Fruit fly (Drosophila melanogaster): ENCODE measurements around the gene Boh2.

Boh2 gene

DNA sequence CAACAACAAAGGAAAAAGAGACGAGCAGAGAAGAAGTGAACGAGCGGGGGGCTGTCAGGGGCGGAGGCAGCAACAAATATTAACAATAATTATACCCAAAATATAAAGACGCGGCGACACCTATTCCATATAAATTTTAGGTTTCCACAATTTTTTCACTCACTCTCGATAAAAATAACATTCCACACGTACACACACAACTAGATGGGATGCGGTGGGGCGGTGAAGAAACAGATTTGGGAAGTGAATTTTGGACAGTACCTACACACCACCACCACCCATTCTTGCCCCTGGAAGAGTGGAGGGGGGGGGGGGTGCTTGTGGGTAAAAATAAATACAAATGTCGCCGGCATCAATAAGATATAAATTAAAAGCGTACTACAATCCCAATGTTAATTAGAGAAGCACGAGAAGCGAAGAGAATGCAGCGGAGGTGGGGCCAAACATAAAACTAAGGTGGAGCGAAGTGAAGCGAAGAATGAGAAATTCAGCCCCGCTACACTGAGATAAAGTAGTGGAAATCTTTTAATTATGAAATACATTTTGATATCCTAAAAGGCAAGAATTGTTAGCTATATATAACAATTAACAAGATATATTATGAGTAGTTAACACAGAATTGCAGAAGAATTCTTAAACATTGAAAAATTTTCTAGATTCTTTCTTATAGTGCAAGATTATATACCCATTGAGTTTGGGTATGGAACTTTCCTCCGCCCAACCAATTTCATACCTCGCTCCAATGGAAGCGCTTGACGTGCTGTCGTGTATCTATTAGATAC is 29.9 kb downstream of the Boh2 start:
- no peak for TF ChIP-seq CG34367 (tag; optimal IDR thresholded peaks at IDR 0.05)
- peak; percentile 17 for TF ChIP-seq CG8301 (tag; optimal IDR thresholded peaks at IDR 0.05)
- TF ChIP-seq EcR (GFP tag; optimal IDR thresholded peaks at IDR 0.05), result no peak
- TF ChIP-seq CG9948 (tag; optimal IDR thresholded peaks at IDR 0.05), result no peak
- peak; percentile 31 for TF ChIP-seq CG14655 (GFP tag; optimal IDR thresholded peaks at IDR 0.05)
- no peak for TF ChIP-seq fd96Ca (GFP tag; IDR thresholded peaks at IDR 0.05)

DNA sequence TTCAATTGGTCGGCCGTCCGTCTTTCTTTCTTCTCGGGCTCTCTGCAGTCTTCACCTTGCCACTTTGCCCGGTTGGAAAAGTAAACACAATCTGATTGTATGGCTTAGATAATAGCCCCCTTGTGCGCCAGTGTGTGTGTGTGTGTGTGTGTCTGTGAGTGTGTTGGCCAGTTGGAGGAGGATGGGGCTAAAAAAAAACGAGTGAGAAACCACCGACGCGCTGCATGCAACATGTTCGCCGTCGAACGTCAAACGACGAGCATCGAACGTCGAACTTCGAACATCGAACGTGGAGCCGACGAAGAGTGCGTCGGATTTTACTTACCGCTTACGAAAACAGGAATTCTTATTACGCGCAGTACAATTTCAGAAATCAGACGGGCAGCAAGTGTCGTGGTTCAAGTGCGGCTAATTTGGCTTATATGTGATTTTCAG is 31.5 kb downstream of the Boh2 start, which contains the start of gene ab:
Gene ab (plus strand): TSS at position 355 of the 435 bp plus-strand sequence.
- TF ChIP-seq Pif1B (GFP tag; optimal IDR thresholded peaks at IDR 0.05) (peak; percentile 20), Snoo (tag; optimal IDR thresholded peaks at IDR 0.05) (no peak), Ets98B (GFP tag; IDR thresholded peaks at IDR 0.05) (peak; percentile 23; the same call in 1 of the 2 replicates), D1 (tag; optimal IDR thresholded peaks at IDR 0.05) (no peak), CG4496 (GFP tag; IDR thresholded peaks at IDR 0.05) (peak; percentile 48; the same call in 1 of the 3 replicates), CG12605 (GFP tag; IDR thresholded peaks at IDR 0.05) (0 out of 2 replicates have a peak, but pooled peaks have one; percentile 29), fd96Ca (GFP tag; IDR thresholded peaks at IDR 0.05) (peak; percentile 49; the same call in 2 of the 3 replicates), CG13204 (GFP tag; optimal IDR thresholded peaks at IDR 0.05) (peak; percentile 15)

DNA sequence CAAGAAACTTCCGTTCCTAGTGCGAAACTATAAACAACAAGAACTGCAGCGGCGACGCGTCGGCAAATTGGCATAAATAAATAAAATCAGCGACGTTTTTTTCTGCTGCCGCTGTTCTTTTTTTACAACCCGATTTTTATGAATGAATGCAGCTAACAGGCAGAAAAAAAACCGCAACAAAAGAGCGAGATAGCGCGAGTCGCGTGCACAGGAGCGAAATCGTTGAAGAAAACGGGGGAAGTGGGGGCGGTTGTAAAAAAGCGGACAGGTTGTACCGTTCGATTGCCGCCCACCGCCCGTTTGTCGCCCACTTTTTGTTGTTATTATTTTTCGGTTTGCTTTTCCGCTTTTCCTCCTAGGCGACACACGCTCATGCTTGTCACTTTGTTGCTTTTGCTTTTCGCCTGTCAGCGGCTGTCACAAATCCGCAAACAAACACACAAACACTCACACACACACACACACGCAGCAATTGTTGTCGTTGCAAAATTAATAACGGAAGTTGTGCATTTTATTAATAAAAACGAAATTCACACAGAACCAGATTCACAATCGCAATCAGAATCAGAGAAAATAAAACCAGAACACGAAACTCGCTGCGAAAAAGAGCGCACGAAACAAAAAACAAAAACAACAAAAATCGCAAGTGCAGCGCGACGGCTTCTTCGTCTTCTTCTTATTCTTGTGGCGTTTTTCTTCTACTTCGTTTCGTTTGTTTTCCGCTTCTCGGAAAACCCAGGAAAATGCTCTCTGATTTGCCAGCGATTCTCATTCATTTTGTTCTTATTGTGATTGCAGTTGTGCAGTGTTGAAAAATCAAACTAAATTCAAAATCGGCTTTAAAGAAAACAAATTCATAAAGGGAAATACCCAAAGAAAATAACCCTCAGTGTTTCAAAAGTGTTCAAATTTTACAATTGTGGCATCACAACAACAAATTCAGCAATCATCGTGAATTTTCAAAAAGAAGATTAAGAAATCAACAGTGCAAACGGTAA is 32.4 kb downstream of the Boh2 start:
- TF ChIP-seq CG4496 (GFP tag; IDR thresholded peaks at IDR 0.05) (peak; percentile 62; the same call in 2 of the 3 replicates), Pif1A (GFP tag; optimal IDR thresholded peaks at IDR 0.05) (no peak), rn (GFP tag; IDR thresholded peaks at IDR 0.05) (peak; percentile 44; the same call in 1 of the 2 replicates), CG14655 (GFP tag; optimal IDR thresholded peaks at IDR 0.05) (peak; percentile 27), CG10348 (GFP tag; IDR thresholded peaks at IDR 0.05) (no peak), CG12605 (GFP tag; IDR thresholded peaks at IDR 0.05) (peak; percentile 15; the same call in 1 of the 2 replicates), Pif1B (GFP tag; optimal IDR thresholded peaks at IDR 0.05) (no peak), Snoo (tag; optimal IDR thresholded peaks at IDR 0.05) (no peak), gl (tag; optimal IDR thresholded peaks at IDR 0.05) (no peak), CG32121 (GFP tag; IDR thresholded peaks at IDR 0.05) (peak; percentile 45), CG9948 (tag; optimal IDR thresholded peaks at IDR 0.05) (no peak), CG34367 (tag; optimal IDR thresholded peaks at IDR 0.05) (no peak), CG13204 (GFP tag; optimal IDR thresholded peaks at IDR 0.05) (peak; percentile 22), D1 (tag; optimal IDR thresholded peaks at IDR 0.05) (no peak), fd96Ca (GFP tag; IDR thresholded peaks at IDR 0.05) (peak; percentile 72), CG8301 (tag; optimal IDR thresholded peaks at IDR 0.05) (no peak), Ets98B (GFP tag; IDR thresholded peaks at IDR 0.05) (peak; percentile 6; the same call in 1 of the 2 replicates), CG8159 (tag; optimal IDR thresholded peaks at IDR 0.05) (no peak), CG17806 (tag; optimal IDR thresholded peaks at IDR 0.05) (no peak), EcR (GFP tag; optimal IDR thresholded peaks at IDR 0.05) (no peak), CG15710 (tag; optimal IDR thresholded peaks at IDR 0.05) (no peak)

DNA sequence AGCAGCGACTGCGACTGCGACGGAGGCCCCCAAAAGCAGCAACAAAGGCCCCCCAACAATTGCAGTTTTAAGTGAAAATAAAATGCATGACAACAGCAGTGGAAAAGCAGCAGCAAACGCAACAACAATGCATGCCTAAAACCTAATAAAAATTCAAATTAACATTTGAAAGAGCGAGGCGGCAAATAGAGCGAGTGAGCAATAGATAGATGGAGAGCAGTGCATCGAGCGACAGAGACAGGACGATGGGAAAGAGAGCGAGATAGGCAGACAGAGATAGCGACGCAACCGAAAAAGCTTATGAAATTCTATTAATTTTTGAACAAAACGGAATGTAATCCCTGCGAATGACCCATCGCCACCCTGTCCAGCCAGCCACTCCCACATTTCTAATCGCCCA is 40.1 kb downstream of the Boh2 start:
- TF ChIP-seq CG32121 (GFP tag; IDR thresholded peaks at IDR 0.05), result no peak
- no peak for TF ChIP-seq CG17806 (tag; optimal IDR thresholded peaks at IDR 0.05)
- no peak for TF ChIP-seq CG12605 (GFP tag; IDR thresholded peaks at IDR 0.05)
- no peak for TF ChIP-seq CG13204 (GFP tag; optimal IDR thresholded peaks at IDR 0.05)
- no peak for TF ChIP-seq rn (GFP tag; IDR thresholded peaks at IDR 0.05)
- no peak for TF ChIP-seq CG8159 (tag; optimal IDR thresholded peaks at IDR 0.05)

DNA sequence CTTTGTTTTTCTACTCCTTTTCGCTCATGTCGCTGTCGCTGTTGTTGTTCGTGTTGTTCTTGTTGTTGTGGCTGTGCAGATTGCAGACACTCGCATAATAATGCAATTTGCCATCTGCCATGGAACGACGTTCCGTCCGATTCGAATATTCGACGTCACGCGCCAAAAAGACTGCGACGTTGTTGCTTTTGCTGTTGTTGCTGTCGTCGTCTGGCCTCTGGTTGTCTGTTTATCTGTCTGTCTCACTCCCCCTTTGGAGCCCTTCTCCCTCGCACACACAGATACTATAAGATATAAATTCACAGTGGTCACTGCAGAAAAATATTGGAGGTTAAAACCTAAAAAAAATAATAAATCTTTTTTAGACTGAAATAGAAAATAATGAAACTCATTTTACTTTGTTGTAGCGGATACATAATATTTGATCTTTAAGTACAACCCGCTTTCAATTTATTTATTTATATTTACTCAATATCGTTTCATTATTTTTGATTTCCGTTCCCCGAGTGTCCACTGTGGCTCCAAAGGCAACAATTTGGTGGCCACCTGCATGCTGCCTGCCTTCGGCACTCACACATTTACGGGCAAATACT is 40.7 kb downstream of the Boh2 start:
- peak; percentile 74 for TF ChIP-seq Pif1B (GFP tag; optimal IDR thresholded peaks at IDR 0.05)
- peak; percentile 70; the same call in 2 of the 3 replicates for TF ChIP-seq CG4496 (GFP tag; IDR thresholded peaks at IDR 0.05)
- TF ChIP-seq CG12605 (GFP tag; IDR thresholded peaks at IDR 0.05), result peak; percentile 57
- no peak for TF ChIP-seq CG10348 (GFP tag; IDR thresholded peaks at IDR 0.05)
- peak; percentile 74 for TF ChIP-seq Snoo (tag; optimal IDR thresholded peaks at IDR 0.05)
- TF ChIP-seq D1 (tag; optimal IDR thresholded peaks at IDR 0.05), result peak; percentile 86
- peak; percentile 70 for TF ChIP-seq CG32121 (GFP tag; IDR thresholded peaks at IDR 0.05)
- TF ChIP-seq fd96Ca (GFP tag; IDR thresholded peaks at IDR 0.05), result peak; percentile 15; the same call in 1 of the 3 replicates
- TF ChIP-seq CG34367 (tag; optimal IDR thresholded peaks at IDR 0.05), result peak; percentile 79
- peak; percentile 39 for TF ChIP-seq gl (tag; optimal IDR thresholded peaks at IDR 0.05)
- TF ChIP-seq CG8159 (tag; optimal IDR thresholded peaks at IDR 0.05), result peak; percentile 88
- peak; percentile 79 for TF ChIP-seq Pif1A (GFP tag; optimal IDR thresholded peaks at IDR 0.05)
- no peak for TF ChIP-seq EcR (GFP tag; optimal IDR thresholded peaks at IDR 0.05)
- peak; percentile 84 for TF ChIP-seq CG14655 (GFP tag; optimal IDR thresholded peaks at IDR 0.05)
- peak; percentile 61 for TF ChIP-seq Ets98B (GFP tag; IDR thresholded peaks at IDR 0.05)
- peak; percentile 75 for TF ChIP-seq CG8301 (tag; optimal IDR thresholded peaks at IDR 0.05)
- peak; percentile 87 for TF ChIP-seq CG9948 (tag; optimal IDR thresholded peaks at IDR 0.05)
- peak; percentile 88 for TF ChIP-seq CG17806 (tag; optimal IDR thresholded peaks at IDR 0.05)
- peak; percentile 85 for TF ChIP-seq CG15710 (tag; optimal IDR thresholded peaks at IDR 0.05)
- peak; percentile 61 for TF ChIP-seq CG13204 (GFP tag; optimal IDR thresholded peaks at IDR 0.05)
- peak; percentile 53 for TF ChIP-seq rn (GFP tag; IDR thresholded peaks at IDR 0.05)

Data from whole organism, pupa.